Fruit fly (Drosophila melanogaster): Measurements from ENCODE around the gene CG16798.

CG16798 gene

DNA sequence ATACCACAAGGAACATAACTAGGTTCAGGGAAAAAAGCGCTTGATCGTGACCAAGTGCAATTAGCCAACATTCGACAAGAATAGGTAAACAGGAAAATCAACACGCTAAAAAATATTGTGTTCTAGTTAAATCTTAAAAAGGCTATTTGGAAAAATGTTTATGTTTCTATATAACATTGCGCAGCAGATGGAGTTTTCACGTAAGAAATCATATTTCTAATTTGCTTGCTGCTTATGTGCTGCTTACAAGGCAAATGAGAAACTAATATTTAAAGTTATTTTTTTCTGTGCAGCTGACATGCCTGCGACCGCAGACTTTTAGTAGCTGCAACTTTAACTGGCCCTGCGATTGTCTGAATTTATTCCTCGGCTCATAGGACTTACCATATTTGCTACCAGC, 827 bp downstream of the CG16798 start (continued):
- peak; percentile 35 for TF ChIP-seq dac (GFP tag; optimal IDR thresholded peaks at IDR 0.05)
- no peak for TF ChIP-seq vri (GFP tag; optimal IDR thresholded peaks at IDR 0.05)
- TF ChIP-seq Eip75B (GFP tag; optimal IDR thresholded peaks at IDR 0.05), result peak; percentile 69
- TF ChIP-seq Hr4 (GFP tag; optimal IDR thresholded peaks at IDR 0.05), result peak; percentile 64
- TF ChIP-seq Sox15 (GFP tag; optimal IDR thresholded peaks at IDR 0.05), result peak; percentile 5
- peak; percentile 12 for TF ChIP-seq CG34406 (GFP tag; optimal IDR thresholded peaks at IDR 0.05)
- TF ChIP-seq fd59A (GFP tag; optimal IDR thresholded peaks at IDR 0.05), result peak; percentile 66
- peak; percentile 73 for TF ChIP-seq CG1621 (tag; optimal IDR thresholded peaks at IDR 0.05)
- TF ChIP-seq Sox14 (GFP tag; optimal IDR thresholded peaks at IDR 0.05), result peak; percentile 67
- TF ChIP-seq CG6276 (GFP tag; optimal IDR thresholded peaks at IDR 0.05), result peak; percentile 37
- TF ChIP-seq Sox102F (GFP tag; optimal IDR thresholded peaks at IDR 0.05), result no peak
- TF ChIP-seq CG6792 (GFP tag; optimal IDR thresholded peaks at IDR 0.05), result peak; percentile 54
- no peak for TF ChIP-seq svp (GFP tag)
- peak; percentile 83 for TF ChIP-seq CG3032 (tag; optimal IDR thresholded peaks at IDR 0.05)
- no peak for TF ChIP-seq Ets21C (GFP tag; optimal IDR thresholded peaks at IDR 0.05)
- no peak for TF ChIP-seq CG31627 (GFP tag; optimal IDR thresholded peaks at IDR 0.05)
- TF ChIP-seq Blimp-1 (GFP tag; optimal IDR thresholded peaks at IDR 0.05), result no peak
- TF ChIP-seq CG7368 (GFP tag; optimal IDR thresholded peaks at IDR 0.05), result peak; percentile 0
- TF ChIP-seq eg (GFP tag; IDR thresholded peaks at IDR 0.05), result peak; percentile 61
- TF ChIP-seq CG10631 (GFP tag; optimal IDR thresholded peaks at IDR 0.05), result peak; percentile 70
- TF ChIP-seq OdsH (GFP tag; optimal IDR thresholded peaks at IDR 0.05), result peak; percentile 66
- peak; percentile 79 for TF ChIP-seq CG10669 (GFP tag; optimal IDR thresholded peaks at IDR 0.05)
- peak; percentile 52 for TF ChIP-seq CG16779 (tag; optimal IDR thresholded peaks at IDR 0.05)

DNA sequence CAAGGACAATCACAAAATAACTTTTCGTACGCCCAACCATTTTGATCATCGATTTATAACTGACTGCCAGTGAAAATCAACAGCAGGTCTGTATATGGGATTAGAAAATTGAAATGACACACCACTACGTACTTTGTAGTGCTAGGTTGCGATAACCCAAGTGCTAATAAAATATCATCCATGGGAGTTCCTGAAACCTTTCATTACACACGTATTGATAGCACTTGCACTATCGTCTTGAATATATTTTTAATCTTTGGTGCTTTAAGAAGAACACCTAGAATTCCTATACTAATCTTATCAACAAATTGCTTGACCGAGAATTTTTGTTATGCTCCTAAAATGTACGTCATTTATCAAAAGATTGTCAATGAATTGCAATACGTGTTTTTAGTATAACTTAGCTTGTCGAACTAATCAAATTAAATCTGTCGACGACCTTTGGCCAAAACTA, 8.1 kb downstream of the CG16798 start, which contains the start of gene Ugt37A1:
Gene Ugt37A1 (minus strand): TSS at position 51 of the 454 bp plus-strand sequence.
- TF ChIP-seq fkh (GFP tag; optimal IDR thresholded peaks at IDR 0.05) (no peak), lz (GFP tag; optimal IDR thresholded peaks at IDR 0.05) (no peak), Met (GFP tag; optimal IDR thresholded peaks at IDR 0.05) (no peak), Eip75B (GFP tag; optimal IDR thresholded peaks at IDR 0.05) (no peak), cyc (GFP tag; optimal IDR thresholded peaks at IDR 0.05) (no peak), CG31627 (GFP tag; optimal IDR thresholded peaks at IDR 0.05) (no peak), svp (GFP tag) (no peak), CG10669 (GFP tag; optimal IDR thresholded peaks at IDR 0.05) (no peak), CG34406 (GFP tag; optimal IDR thresholded peaks at IDR 0.05) (no peak), topi (GFP tag; optimal IDR thresholded peaks at IDR 0.05) (no peak), CG8319 (GFP tag; optimal IDR thresholded peaks at IDR 0.05) (no peak), CG16779 (tag; optimal IDR thresholded peaks at IDR 0.05) (no peak), Sox102F (GFP tag; optimal IDR thresholded peaks at IDR 0.05) (no peak), CG3919 (GFP tag; optimal IDR thresholded peaks at IDR 0.05) (no peak), Sox15 (GFP tag; optimal IDR thresholded peaks at IDR 0.05) (no peak)

DNA sequence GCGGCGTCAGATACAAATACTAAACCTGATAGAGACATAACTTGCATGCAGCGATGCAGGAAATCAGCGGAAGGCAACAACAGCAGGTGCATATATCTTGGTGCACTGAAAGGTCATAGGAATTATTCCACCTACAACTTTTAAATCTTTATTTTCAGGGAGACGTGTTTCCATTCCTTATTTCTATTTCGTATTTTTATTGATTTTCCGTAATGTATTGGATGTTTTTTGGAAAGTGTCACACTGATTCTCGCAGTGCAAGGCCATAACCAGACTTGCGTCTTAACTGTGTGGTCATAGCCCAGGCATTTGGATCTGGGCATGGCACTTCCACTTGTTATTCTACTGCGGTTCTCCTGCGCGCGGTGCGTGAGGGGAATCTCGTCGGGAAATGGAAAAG, 10.7 kb downstream of the CG16798 start:
- peak; percentile 76 for TF ChIP-seq Lpt (GFP tag; optimal IDR thresholded peaks at IDR 0.05)
- peak; percentile 73 for TF ChIP-seq CG3032 (tag; optimal IDR thresholded peaks at IDR 0.05)
- TF ChIP-seq CG3919 (GFP tag; optimal IDR thresholded peaks at IDR 0.05), result peak; percentile 81
- TF ChIP-seq CG6808 (GFP tag; optimal IDR thresholded peaks at IDR 0.05), result peak; percentile 66
- peak; percentile 26 for TF ChIP-seq topi (GFP tag; optimal IDR thresholded peaks at IDR 0.05)
- TF ChIP-seq pdm3 (GFP tag; optimal IDR thresholded peaks at IDR 0.05), result peak; percentile 64
- peak; percentile 63 for TF ChIP-seq CG6792 (GFP tag; optimal IDR thresholded peaks at IDR 0.05)
- no peak for TF ChIP-seq CG8319 (GFP tag; optimal IDR thresholded peaks at IDR 0.05)
- no peak for TF ChIP-seq Smox (GFP tag; optimal IDR thresholded peaks at IDR 0.05)
- no peak for TF ChIP-seq esn (GFP tag; optimal IDR thresholded peaks at IDR 0.05)
- peak; percentile 62 for TF ChIP-seq acj6 (GFP tag; optimal IDR thresholded peaks at IDR 0.05)
- TF ChIP-seq Hr38 (GFP tag; optimal IDR thresholded peaks at IDR 0.05), result no peak
- TF ChIP-seq Met (GFP tag; optimal IDR thresholded peaks at IDR 0.05), result no peak
- no peak for TF ChIP-seq fkh (GFP tag; optimal IDR thresholded peaks at IDR 0.05)
- TF ChIP-seq fd59A (GFP tag; optimal IDR thresholded peaks at IDR 0.05), result peak; percentile 41
- peak; percentile 34 for TF ChIP-seq CG16779 (tag; optimal IDR thresholded peaks at IDR 0.05)
- peak; percentile 87 for TF ChIP-seq Eip78C (GFP tag)
- peak; percentile 58 for TF ChIP-seq svp (GFP tag)
- peak; percentile 85 for TF ChIP-seq CG15336 (GFP tag; IDR thresholded peaks at IDR 0.05)
- peak; percentile 58 for TF ChIP-seq spab (GFP tag; optimal IDR thresholded peaks at IDR 0.05)
- peak in 1 of 2 experiments; percentile 37 for TF ChIP-seq ss (GFP tag; optimal IDR thresholded peaks at IDR 0.05)
- peak; percentile 55 for TF ChIP-seq net (GFP tag; optimal IDR thresholded peaks at IDR 0.05)
- peak; percentile 53 for TF ChIP-seq dac (GFP tag; optimal IDR thresholded peaks at IDR 0.05)
- TF ChIP-seq Ets96B (tag; optimal IDR thresholded peaks at IDR 0.05), result peak; percentile 71
- peak; percentile 75 for TF ChIP-seq achi (GFP tag; optimal IDR thresholded peaks at IDR 0.05)
- TF ChIP-seq OdsH (GFP tag; optimal IDR thresholded peaks at IDR 0.05), result peak; percentile 61
- no peak for TF ChIP-seq Hr39 (GFP tag; optimal IDR thresholded peaks at IDR 0.05)
- peak; percentile 91 for TF ChIP-seq CG6163 (GFP tag; IDR thresholded peaks at IDR 0.05)
- peak; percentile 56 for TF ChIP-seq CG11762 (GFP tag; optimal IDR thresholded peaks at IDR 0.05; ENCODE audit: insufficient read depth)

All from whole organism, prepupa.